Worm (Caenorhabditis elegans): Measurements from ENCODE around the gene C47D12.2.
A peak's percentile ranks its signal among the peaks of the same experiment; 100 is the strongest.
"Not testable (repeated sequence)": the region's sequence is repeated elsewhere in the genome, so short reads cannot be mapped to it uniquely, and the experiment has no call there.

C47D12.2 gene

DNA sequence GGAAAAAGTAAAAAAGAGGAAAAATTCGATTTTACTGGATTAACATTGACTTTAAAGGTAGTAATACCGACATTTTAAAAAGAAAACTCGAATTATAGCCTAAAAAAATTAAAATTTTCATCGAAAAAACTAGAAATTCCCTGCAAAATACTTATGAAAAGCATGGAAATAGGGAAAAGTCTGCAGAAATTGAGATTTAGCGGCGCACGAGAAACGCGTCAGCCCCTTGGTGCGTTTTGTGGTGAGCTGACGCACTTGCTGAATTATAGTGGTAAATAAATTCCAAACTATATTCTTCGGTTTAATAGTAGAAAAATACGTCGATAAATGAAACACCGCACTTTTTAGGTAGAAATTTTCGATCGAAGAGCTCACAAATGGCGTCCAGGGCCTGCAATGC lies 18.3 kb downstream of the C47D12.2 start (continued):
- TF ChIP-seq aly-2 (tag; optimal IDR thresholded peaks at IDR 0.05) (no peak), fkh-10 (GFP tag; optimal IDR thresholded peaks at IDR 0.05) (no peak), irx-1 (tag; optimal IDR thresholded peaks at IDR 0.05) (no peak), mef-2 (tag; optimal IDR thresholded peaks at IDR 0.05) (no peak), elt-2 (tag; optimal IDR thresholded peaks at IDR 0.05) (no peak), fkh-8 (tag; optimal IDR thresholded peaks at IDR 0.05) (peak; percentile 56), elt-3 (tag; optimal IDR thresholded peaks at IDR 0.05) (peak in 1 of 6 experiments; percentile 22), snpc-4 (tag; optimal IDR thresholded peaks at IDR 0.05) (no peak), ztf-4 (tag; optimal IDR thresholded peaks at IDR 0.05) (no peak), blmp-1 (tag; optimal IDR thresholded peaks at IDR 0.05) (peak; percentile 58), efl-3 (GFP tag; optimal IDR thresholded peaks at IDR 0.05) (no peak), unc-86 (tag; optimal IDR thresholded peaks at IDR 0.05) (no peak), egl-13 (tag; optimal IDR thresholded peaks at IDR 0.05) (no peak), nhr-71 (tag; optimal IDR thresholded peaks at IDR 0.05) (peak; percentile 24), rnt-1 (tag; optimal IDR thresholded peaks at IDR 0.05) (peak; percentile 51), swsn-7 (tag; optimal IDR thresholded peaks at IDR 0.05) (peak; percentile 2), mab-9 (GFP tag; IDR thresholded peaks at IDR 0.05) (no peak), lir-3 (tag; optimal IDR thresholded peaks at IDR 0.05; ENCODE audit: poor library complexity) (no peak), egl-27 (tag; optimal IDR thresholded peaks at IDR 0.05) (no peak), ces-1 (GFP tag; optimal IDR thresholded peaks at IDR 0.05) (no peak), lin-13 (GFP tag; optimal IDR thresholded peaks at IDR 0.05) (peak; percentile 27), pag-3 (tag; optimal IDR thresholded peaks at IDR 0.05; ENCODE audit: borderline replicate concordance, insufficient read depth) (no peak), nhr-19 (GFP tag; conservative IDR thresholded peaks at IDR 0.05) (no peak), fkh-4 (tag; optimal IDR thresholded peaks at IDR 0.05; ENCODE audit: borderline replicate concordance) (no peak), unc-62 (GFP tag; optimal IDR thresholded peaks at IDR 0.05) (no peak), snu-23 (GFP tag; optimal IDR thresholded peaks at IDR 0.05) (peak; percentile 53), nhr-85 (tag) (no peak), aha-1 (tag; optimal IDR thresholded peaks at IDR 0.05) (no peak), nhr-237 (tag; optimal IDR thresholded peaks at IDR 0.05) (no peak), tlp-1 (tag; optimal IDR thresholded peaks at IDR 0.05) (no peak)

DNA sequence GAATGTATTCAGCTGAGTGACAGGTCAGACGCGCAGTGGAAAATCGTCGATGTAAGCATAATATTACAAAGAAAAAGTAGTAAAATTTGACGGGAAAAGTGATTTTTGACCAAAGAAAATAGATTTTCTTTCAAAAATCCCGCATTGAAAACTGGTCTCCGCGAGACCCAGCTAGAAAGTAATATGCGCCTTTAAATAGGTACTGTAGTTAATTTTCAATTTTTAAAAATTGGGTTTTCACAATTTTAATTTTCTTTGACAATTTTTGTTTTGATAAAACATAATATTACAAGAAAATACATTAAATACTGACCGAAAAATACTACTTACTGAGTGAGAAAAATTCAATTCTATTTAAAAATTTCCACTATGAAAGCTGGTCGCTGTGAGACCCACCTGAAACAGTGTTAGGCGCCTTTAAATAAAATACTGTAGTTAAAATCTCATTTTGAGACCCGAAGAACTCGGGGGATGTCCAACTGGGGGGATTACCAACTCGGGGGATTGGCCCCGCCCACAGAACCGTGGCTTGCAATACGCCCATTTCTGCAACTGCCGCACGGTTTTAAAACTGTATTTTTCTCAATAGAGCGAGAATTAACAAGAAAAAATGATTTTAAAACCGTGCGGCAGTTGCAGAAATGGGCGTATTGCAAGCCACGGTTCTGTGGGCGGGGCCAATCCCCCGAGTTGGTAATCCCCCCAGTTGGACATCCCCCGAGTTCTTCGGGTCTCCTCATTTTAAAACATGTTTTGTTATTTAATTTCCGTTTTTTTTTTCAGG lies 19.2 kb downstream of the C47D12.2 start, which contains the start of gene tars-1:
TSS of gene tars-1 (minus strand) at position 497 of the 784 bp plus-strand sequence.
- TF ChIP-seq nhr-71 (tag; optimal IDR thresholded peaks at IDR 0.05) (peak; percentile 12), nhr-90 (tag; optimal IDR thresholded peaks at IDR 0.05; ENCODE audit: poor library complexity) (peak; percentile 10), lsy-2 (tag; optimal IDR thresholded peaks at IDR 0.05) (peak in 1 of 2 experiments; percentile 14), nhr-19 (GFP tag; conservative IDR thresholded peaks at IDR 0.05) (0 out of 2 replicates have a peak, but pooled peaks have one; percentile 11), efl-1 (GFP tag; optimal IDR thresholded peaks at IDR 0.05 in 1 of 2) (peak in 1 of 2 experiments; percentile 23), snu-23 (GFP tag; optimal IDR thresholded peaks at IDR 0.05) (peak; percentile 6), lin-35 (GFP tag; optimal IDR thresholded peaks at IDR 0.05) (peak in 1 of 2 experiments; percentile 23)
- not testable (repeated sequence) for TF ChIP-seq efl-1 (optimal IDR thresholded peaks at IDR 0.05)

ce11 chrII:11695945-11696270 lies 19.8 kb downstream of the C47D12.2 start, which contains the start of gene xpf-1:
xpf-1 (plus strand) TSS chrII:11696171.
- no peak for TF ChIP-seq fkh-10 (GFP tag; optimal IDR thresholded peaks at IDR 0.05)

DNA sequence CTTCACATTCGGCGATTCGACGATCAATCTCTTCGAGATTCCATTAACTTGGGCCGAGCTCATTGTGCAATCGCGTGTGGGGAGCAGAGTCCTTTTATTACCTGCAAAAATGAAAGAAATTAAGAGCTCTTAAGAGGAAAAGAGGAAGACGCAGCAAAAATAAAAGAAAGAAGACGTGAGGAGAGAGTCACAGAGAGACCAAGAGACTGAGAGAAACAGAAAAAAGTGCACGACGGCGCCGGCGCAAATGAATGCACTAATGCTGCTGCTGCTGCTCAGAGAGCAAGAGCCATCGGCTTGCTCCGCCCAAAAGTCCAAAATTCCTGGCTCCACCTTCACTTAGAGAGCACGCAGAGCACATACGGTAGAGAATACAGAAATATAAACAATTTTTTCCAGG lies 24.1 kb downstream of the C47D12.2 start, which contains the start of gene inos-1:
TSS of gene inos-1 (minus strand) at position 101 of the 400 bp plus-strand sequence.
- TF ChIP-seq lin-39 (tag; optimal IDR thresholded peaks at IDR 0.05) (no peak), nhr-76 (tag; optimal IDR thresholded peaks at IDR 0.05) (no peak), lin-15B (tag; optimal IDR thresholded peaks at IDR 0.05) (no peak), lin-13 (GFP tag; optimal IDR thresholded peaks at IDR 0.05) (no peak), tlp-1 (tag; optimal IDR thresholded peaks at IDR 0.05) (no peak), ztf-4 (tag; optimal IDR thresholded peaks at IDR 0.05) (no peak), ceh-88 (GFP tag; IDR thresholded peaks at IDR 0.05) (no peak), elt-3 (tag; optimal IDR thresholded peaks at IDR 0.05) (no peak)
